Worm (Caenorhabditis elegans) whole organism, young adult: Measurements from ENCODE around the gene K11H3.5.
A peak's percentile ranks its signal among the peaks of the same experiment; 100 is the strongest.

Experiments
- akir-1 ChIP-seq: fragments of 200-800 bp; sonication (Bioruptor generic); optimal IDR thresholded peaks from 2 replicates; lab custom pipeline; 2018; ENCODE audit warnings: mild to moderate bottlenecking, missing genetic modification characterization, moderate library complexity, missing compliant biosample characterization
- efl-1 ChIP-seq: fragments of 150-350 bp; optimal IDR thresholded peaks from 2 replicates; lab custom pipeline; 2014; ENCODE audit warnings: missing biosample characterization, missing genetic modification reagents, missing genetic modification characterization
- ets-4 ChIP-seq: fragments of 200-800 bp; sonication (Bioruptor generic); optimal IDR thresholded peaks from 2 replicates; lab custom pipeline; 2018; ENCODE audit warnings: mild to moderate bottlenecking, missing genetic modification characterization, missing compliant biosample characterization
- lin-35 ChIP-seq, 3 experiments: fragments of 150-350 bp in 2 of 3; sonication (generic microtip) in 1 of 3; optimal IDR thresholded peaks; 2 replicates each; lab custom pipeline; 2014 to 2018; ENCODE audit warnings: missing biosample characterization in 3 of 3, missing genetic modification characterization in 3 of 3, missing genetic modification reagents in 3 of 3
- lsl-1 ChIP-seq: fragments of 200-800 bp; sonication (Bioruptor generic); optimal IDR thresholded peaks from 2 replicates; lab custom pipeline; 2018; ENCODE audit warnings: mild to moderate bottlenecking, missing genetic modification characterization, moderate library complexity, missing compliant biosample characterization
- unc-130 ChIP-seq: sonication (generic microtip); optimal IDR thresholded peaks from 2 replicates; lab custom pipeline; 2016; ENCODE audit warnings: missing genetic modification reagents, missing genetic modification characterization, missing compliant biosample characterization
- unc-62 ChIP-seq: fragments of 150-350 bp; optimal IDR thresholded peaks from 2 replicates; lab custom pipeline; 2014; ENCODE audit warnings: missing biosample characterization, missing genetic modification reagents, missing genetic modification characterization

- TF ChIP-seq ets-4 (GFP tag; lab: Kevin White, UChicago), result no peak
- TF ChIP-seq unc-62 (GFP tag; lab: Kevin White, UChicago), result no peak
- TF ChIP-seq lin-35 (GFP tag; optimal IDR thresholded peaks at IDR 0.05; lab: Kevin White, UChicago), result no peak
- no peak for TF ChIP-seq akir-1 (GFP tag; lab: Kevin White, UChicago)
- no peak for TF ChIP-seq unc-130
- peak; percentile 93 for TF ChIP-seq lsl-1
- peak; percentile 35 for TF ChIP-seq efl-1 (GFP tag; lab: Kevin White, UChicago)
Measured at ce11 chrIII:9817894-9818293, 25.7 kb upstream of the K11H3.5 start.
